Worm (Caenorhabditis elegans): ENCODE measurements around the gene btb-16.

DNA sequence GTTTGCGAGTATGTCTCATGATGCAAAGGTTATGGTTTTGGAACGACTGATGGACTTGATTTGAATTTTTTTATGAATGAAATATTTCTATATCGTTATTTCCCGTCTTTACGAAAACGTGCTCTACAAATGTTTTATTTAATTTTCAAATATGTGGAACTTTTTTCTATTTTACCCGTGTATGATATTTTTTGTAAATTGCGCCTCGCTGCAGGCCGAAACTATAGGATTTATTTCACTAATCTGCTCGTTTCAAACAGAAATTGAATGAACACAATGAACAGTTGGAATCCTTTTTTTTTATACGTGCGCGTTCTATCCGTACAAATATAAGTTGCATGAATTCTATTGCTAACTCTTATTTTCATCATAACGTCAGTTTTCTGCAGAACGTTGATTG is 1.2 kb downstream of the btb-16 start, which contains the start of gene btb-18:
- TF ChIP-seq ceh-16 (tag; optimal IDR thresholded peaks at IDR 0.05): no peak
- no peak for TF ChIP-seq R02D3.7 (tag; optimal IDR thresholded peaks at IDR 0.05)
- TF ChIP-seq ztf-4 (tag; optimal IDR thresholded peaks at IDR 0.05): no peak
- no peak for TF ChIP-seq elt-3 (tag; optimal IDR thresholded peaks at IDR 0.05)
- no peak for TF ChIP-seq lin-13 (GFP tag; optimal IDR thresholded peaks at IDR 0.05)
- TF ChIP-seq crh-2 (tag; optimal IDR thresholded peaks at IDR 0.05): no peak
- no peak for TF ChIP-seq skn-1 (tag; optimal IDR thresholded peaks at IDR 0.05)
- TF ChIP-seq ama-1 (optimal IDR thresholded peaks at IDR 0.05): no peak
- TF ChIP-seq aly-2 (tag; optimal IDR thresholded peaks at IDR 0.05): no peak
- no peak for TF ChIP-seq mab-5 (tag; optimal IDR thresholded peaks at IDR 0.05)
- TF ChIP-seq nhr-12 (tag; optimal IDR thresholded peaks at IDR 0.05): no peak

All from whole organism, L2 larva.